Worm (Caenorhabditis elegans) whole organism, L4 larva: ENCODE results near the gene srw-60.

ENCODE experiments used
- F37D6.2 ChIP-seq: sonication (generic microtip); optimal IDR thresholded peaks from 2 replicates; lab custom pipeline; 2016; ENCODE audit warnings: mild to moderate bottlenecking, missing genetic modification characterization, missing compliant biosample characterization
- ZK337.2 ChIP-seq: fragments of 200-800 bp; sonication (Bioruptor generic); IDR thresholded peaks from 2 replicates; pipeline ENCODE4 v1.3.6; 2022; ENCODE audit warnings: missing genetic modification reagents, missing genetic modification characterization, missing compliant biosample characterization
- aly-2 ChIP-seq: sonication (generic microtip); optimal IDR thresholded peaks from 2 replicates; lab custom pipeline; 2018; ENCODE audit warnings: missing biosample characterization, missing genetic modification characterization
- ceh-20 ChIP-seq: fragments of 200-800 bp; sonication (Bioruptor generic); IDR thresholded peaks from 2 replicates; pipeline ENCODE4 v1.3.6; 2022; ENCODE audit warnings: missing genetic modification reagents, missing genetic modification characterization, missing compliant biosample characterization
- ceh-28 ChIP-seq: fragments of 150-350 bp; optimal IDR thresholded peaks from 2 replicates; lab custom pipeline; 2014; ENCODE audit warnings: missing biosample characterization, missing genetic modification reagents, missing genetic modification characterization
- ceh-44 ChIP-seq: fragments of 200-800 bp; sonication (Bioruptor generic); IDR thresholded peaks from 2 replicates; pipeline ENCODE4 v1.3.6; 2022; ENCODE audit warnings: missing genetic modification reagents, missing genetic modification characterization, missing compliant biosample characterization
- ces-1 ChIP-seq: fragments of 150-350 bp; sonication (generic microtip); optimal IDR thresholded peaks from 4 replicates; lab custom pipeline; 2014; ENCODE audit warnings: missing biosample characterization, missing genetic modification reagents, missing genetic modification characterization
- dmd-8 ChIP-seq: fragments of 200-800 bp; sonication (Bioruptor generic); IDR thresholded peaks from 2 replicates; pipeline ENCODE4 v1.3.6; 2022; ENCODE audit warnings: missing genetic modification characterization, missing compliant biosample characterization
- dmd-9 ChIP-seq: fragments of 200-800 bp; sonication (Bioruptor generic); IDR thresholded peaks from 2 replicates; pipeline ENCODE4 v1.3.6; 2022; ENCODE audit warnings: missing genetic modification reagents, missing genetic modification characterization, missing compliant biosample characterization
- dpl-1 ChIP-seq: fragments of 150-350 bp; optimal IDR thresholded peaks from 2 replicates; lab custom pipeline; 2014; ENCODE audit warnings: missing biosample characterization, missing genetic modification reagents, missing genetic modification characterization
- dve-1 ChIP-seq: sonication (generic microtip); optimal IDR thresholded peaks from 2 replicates; lab custom pipeline; 2017; ENCODE audit warnings: antibody characterized with exemption, mild to moderate bottlenecking, missing genetic modification characterization, missing compliant biosample characterization; ENCODE audit not compliant: insufficient read depth
- hif-1 ChIP-seq, 2 experiments: sonication (generic microtip); optimal IDR thresholded peaks; 2 replicates each; lab custom pipeline; 2016 to 2017; ENCODE audit warnings: missing compliant biosample characterization in 2 of 2, missing genetic modification characterization in 2 of 2, missing genetic modification reagents in 2 of 2, missing genotype in 2 of 2, mild to moderate bottlenecking in 1 of 2
- lin-39 ChIP-seq: fragments of 150-350 bp; optimal IDR thresholded peaks from 2 replicates; lab custom pipeline; 2014; ENCODE audit warnings: missing biosample characterization, missing genetic modification reagents, missing genetic modification characterization
- madf-9 ChIP-seq: fragments of 200-800 bp; sonication (Bioruptor generic); conservative IDR thresholded peaks from 2 replicates; pipeline ENCODE4 v1.3.6; 2022; ENCODE audit warnings: missing genetic modification reagents, missing genetic modification characterization, missing compliant biosample characterization
- mep-1 ChIP-seq: fragments of 150-350 bp; sonication (generic microtip); optimal IDR thresholded peaks from 3 replicates; lab custom pipeline; 2014; ENCODE audit warnings: missing biosample characterization, missing genetic modification characterization
- mes-2 ChIP-seq: sonication (generic microtip); optimal IDR thresholded peaks from 2 replicates; lab custom pipeline; 2016; ENCODE audit warnings: missing genotype, mild to moderate bottlenecking, missing genetic modification characterization, missing compliant biosample characterization; ENCODE audit not compliant: poor library complexity, severe bottlenecking
- mxl-3 ChIP-seq: fragments of 200-800 bp; sonication (Bioruptor generic); optimal IDR thresholded peaks from 2 replicates; lab custom pipeline; 2018; ENCODE audit warnings: mild to moderate bottlenecking, missing genetic modification characterization, missing compliant biosample characterization
- nhr-10 ChIP-seq: fragments of 150-350 bp; optimal IDR thresholded peaks from 2 replicates; lab custom pipeline; 2014; ENCODE audit warnings: missing biosample characterization, missing genetic modification characterization
- nhr-28 ChIP-seq: fragments of 150-350 bp; optimal IDR thresholded peaks from 2 replicates; lab custom pipeline; 2014; ENCODE audit warnings: missing biosample characterization, missing genetic modification characterization
- nhr-42 ChIP-seq: fragments of 200-800 bp; sonication (Bioruptor generic); IDR thresholded peaks from 2 replicates; pipeline ENCODE4 v1.3.6; 2022; ENCODE audit warnings: missing genetic modification characterization, missing compliant biosample characterization
- nhr-77 ChIP-seq: fragments of 150-350 bp; optimal IDR thresholded peaks from 2 replicates; lab custom pipeline; 2014; ENCODE audit warnings: missing biosample characterization, missing genetic modification characterization
- php-3 ChIP-seq: fragments of 200-800 bp; sonication (Bioruptor generic); IDR thresholded peaks from 2 replicates; pipeline ENCODE4 v1.3.6; 2022; ENCODE audit warnings: missing genetic modification reagents, missing genetic modification characterization, missing compliant biosample characterization
- set-16 ChIP-seq: fragments of 200-800 bp; sonication (Bioruptor generic); IDR thresholded peaks from 2 replicates; pipeline ENCODE4 v1.3.6; 2022; ENCODE audit warnings: missing genetic modification reagents, missing genetic modification characterization, missing compliant biosample characterization
- unc-130 ChIP-seq: sonication (generic microtip); optimal IDR thresholded peaks from 2 replicates; lab custom pipeline; 2016; ENCODE audit warnings: missing genetic modification reagents, missing genetic modification characterization, missing compliant biosample characterization
- unc-62 ChIP-seq, 3 experiments: fragments of 150-350 bp in 1 of 3; sonication (generic microtip); optimal IDR thresholded peaks in 2 of 3; peaks in 1 of 3; 1 replicate in 1 of 3; 2 replicates in 2 of 3; lab custom pipeline; 2014 to 2017; ENCODE audit warnings: missing biosample characterization in 3 of 3, missing genetic modification characterization in 3 of 3, missing genetic modification reagents in 3 of 3, missing genotype in 1 of 3
- zip-11 ChIP-seq: fragments of 200-800 bp; sonication (Bioruptor generic); IDR thresholded peaks from 2 replicates; pipeline ENCODE4 v1.3.6; 2022; ENCODE audit warnings: missing genetic modification characterization, missing compliant biosample characterization
- ztf-7 ChIP-seq: fragments of 150-350 bp; optimal IDR thresholded peaks from 2 replicates; lab custom pipeline; 2014; ENCODE audit warnings: missing biosample characterization, missing genetic modification characterization

Gene srw-60

ce11 chrII:2987854-2988350 lies 29.5 kb downstream of the srw-60 start, which contains the start of gene lido-7 (continued):
- TF ChIP-seq ces-1 (GFP tag; lab: Kevin White, UChicago) (no peak), dve-1 (tag; lab: Kevin White, UChicago) (peak; percentile 13), mxl-3 (peak; percentile 56), F37D6.2 (tag; lab: Kevin White, UChicago) (no peak), unc-62 (GFP tag; optimal IDR thresholded peaks at IDR 0.05 in 1 of 2; lab: Kevin White, UChicago) (peak in 1 of 2 experiments; percentile 1), unc-62 (tag; optimal IDR thresholded peaks at IDR 0.05; lab: Kevin White, UChicago) (no peak), nhr-10 (tag; lab: Kevin White, UChicago) (no peak), nhr-42 (GFP tag; lab: Robert Waterston, UW) (no peak), mep-1 (tag; lab: Kevin White, UChicago) (peak; percentile 48), php-3 (GFP tag; lab: Robert Waterston, UW) (no peak), dpl-1 (GFP tag; lab: Kevin White, UChicago) (peak; percentile 8), nhr-28 (peak; percentile 17), zip-11 (GFP tag; lab: Robert Waterston, UW) (no peak), aly-2 (no peak)

ce11 chrII:2989076-2989475 lies 30.7 kb downstream of the srw-60 start:
- 0 out of 2 replicates have a peak, but pooled peaks have one; percentile 20 for TF ChIP-seq madf-9 (GFP tag; lab: Robert Waterston, UW)
- TF ChIP-seq dmd-8 (GFP tag; lab: Robert Waterston, UW) = 0 out of 2 replicates have a peak, but pooled peaks have one; percentile 22
- peak; percentile 75 for TF ChIP-seq set-16 (GFP tag; lab: Robert Waterston, UW)

DNA sequence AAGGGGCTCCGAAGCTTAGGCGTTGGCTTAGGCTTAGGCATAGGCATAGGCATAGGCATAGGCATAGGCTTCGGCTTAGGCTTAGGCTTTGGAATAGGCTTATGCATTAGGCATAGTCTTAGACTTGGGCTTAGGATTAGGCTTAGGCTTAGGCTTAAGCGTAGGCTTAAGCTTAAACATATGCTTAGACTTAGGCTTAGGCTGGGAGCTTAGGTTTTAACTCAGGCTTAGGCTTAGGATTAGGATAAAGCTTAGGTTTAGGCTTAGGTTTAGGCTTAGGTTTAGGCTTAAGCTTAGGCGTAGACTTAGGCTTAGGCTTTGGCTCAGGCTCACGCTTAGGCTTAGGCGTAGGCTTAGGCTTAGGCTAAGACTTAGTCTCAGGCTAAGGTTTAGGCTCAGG lies 31.7 kb downstream of the srw-60 start:
- no peak for TF ChIP-seq ceh-28
- TF ChIP-seq ztf-7 = no peak
- TF ChIP-seq lin-39 = no peak
- TF ChIP-seq unc-62 (GFP tag; optimal IDR thresholded peaks at IDR 0.05 in 1 of 2; lab: Kevin White, UChicago) = peak in 1 of 2 experiments; percentile 75
- TF ChIP-seq unc-62 (tag; optimal IDR thresholded peaks at IDR 0.05; lab: Kevin White, UChicago) = no peak
- no peak for TF ChIP-seq zip-11 (GFP tag; lab: Robert Waterston, UW)

DNA sequence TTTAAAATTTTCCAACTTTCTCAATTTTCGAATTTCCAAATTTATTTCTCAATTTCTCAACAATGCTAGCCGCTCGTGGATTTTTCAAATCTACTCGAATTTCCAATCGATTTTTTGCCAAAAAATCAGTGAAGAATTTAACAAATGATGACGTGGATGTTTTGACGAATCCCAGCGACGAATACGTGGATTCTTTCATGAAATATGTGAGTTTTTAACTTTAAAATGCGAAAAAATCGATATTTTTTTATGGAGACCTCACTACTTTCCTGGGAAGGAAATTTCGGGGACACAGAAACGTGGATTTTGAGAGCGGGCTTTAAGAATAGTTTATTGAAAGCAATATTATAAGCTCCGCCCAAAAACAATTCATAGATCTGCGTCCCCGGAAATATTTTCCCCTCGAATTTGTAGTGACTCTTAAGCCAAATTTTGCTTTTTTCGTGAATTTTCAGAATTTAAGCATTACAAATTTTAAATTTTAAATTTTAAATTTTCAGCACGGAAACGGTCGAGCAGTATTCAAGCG lies 33.2 kb downstream of the srw-60 start, which contains the start of gene K08A2.2:
K08A2.2 (plus strand) TSS at position 51 of the 529 bp plus-strand sequence.
- TF ChIP-seq dmd-9 (peak; percentile 18; the same call in 1 of the 2 replicates), ZK337.2 (GFP tag; lab: Robert Waterston, UW) (0 out of 2 replicates have a peak, but pooled peaks have one; percentile 34), ceh-44 (GFP tag; lab: Robert Waterston, UW) (0 out of 2 replicates have a peak, but pooled peaks have one; percentile 46), hif-1 (tag; optimal IDR thresholded peaks at IDR 0.05; lab: Kevin White, UChicago) (peak in 1 of 2 experiments; percentile 35), mxl-3 (no peak), unc-130 (GFP tag; lab: Kevin White, UChicago) (peak; percentile 31), ceh-20 (no peak), ceh-28 (no peak), mes-2 (tag; lab: Kevin White, UChicago) (peak; percentile 91)

ce11 chrII:2992300-2992699 lies 33.9 kb downstream of the srw-60 start:
- TF ChIP-seq nhr-77 (tag; lab: Kevin White, UChicago) (no peak), mes-2 (tag; lab: Kevin White, UChicago) (peak; percentile 53)
- TF ChIP-seq, all 104 proteins: peak for 1
